Fruit fly (Drosophila melanogaster) whole organism, embryonic: Measurements from ENCODE around the gene CG33934.

Experiments used
- CG10959 ChIP-seq: fragments of 200-800 bp; sonication (Bioruptor generic); IDR thresholded peaks from 2 replicates; pipeline ENCODE4 v1.3.6; 2022; ENCODE audit warnings: missing biosample characterization, missing genetic modification characterization
- CG13123 ChIP-seq: fragments of 200-800 bp; sonication (Bioruptor generic); optimal IDR thresholded peaks from 2 replicates; lab custom pipeline; 2016; ENCODE audit warnings: missing biosample characterization, missing genetic modification characterization
- CG14014 ChIP-seq: fragments of 200-800 bp; sonication (Bioruptor generic); IDR thresholded peaks from 2 replicates; pipeline ENCODE4 v1.3.6; 2022; ENCODE audit warnings: missing biosample characterization, missing genetic modification characterization
- CG14441 ChIP-seq: fragments of 200-800 bp; sonication (Bioruptor generic); IDR thresholded peaks from 2 replicates; pipeline ENCODE4 v1.3.6; 2022; ENCODE audit warnings: missing biosample characterization, missing genetic modification characterization
- CG14860 ChIP-seq: fragments of 200-800 bp; sonication (Bioruptor generic); IDR thresholded peaks from 3 replicates; pipeline ENCODE4 v1.3.6; 2022; ENCODE audit warnings: missing biosample characterization, missing genetic modification characterization; ENCODE audit not compliant: partially characterized antibody
- CG15073 ChIP-seq: fragments of 200-800 bp; sonication (Bioruptor generic); optimal IDR thresholded peaks from 2 replicates; lab custom pipeline; 2016; ENCODE audit warnings: missing biosample characterization, missing genetic modification characterization
- CG1602 ChIP-seq: fragments of 200-800 bp; sonication (Bioruptor generic); optimal IDR thresholded peaks from 3 replicates; lab custom pipeline; 2016; ENCODE audit warnings: missing biosample characterization, missing genetic modification characterization
- CG16813 ChIP-seq: fragments of 200-800 bp; sonication (Bioruptor generic); IDR thresholded peaks from 3 replicates; pipeline ENCODE4 v1.3.6; 2022; ENCODE audit warnings: missing biosample characterization, missing genetic modification characterization; ENCODE audit not compliant: partially characterized antibody
- CG17568 ChIP-seq: fragments of 200-800 bp; sonication (Bioruptor generic); optimal IDR thresholded peaks from 2 replicates; lab custom pipeline; 2018; ENCODE audit warnings: missing biosample characterization, mild to moderate bottlenecking, missing genetic modification characterization, moderate library complexity
- CG18011 ChIP-seq: fragments of 200-800 bp; sonication (Bioruptor generic); optimal IDR thresholded peaks from 2 replicates; lab custom pipeline; 2017; ENCODE audit warnings: missing biosample characterization, missing genetic modification characterization, mild to moderate bottlenecking, moderate library complexity, missing genotype
- CG2120 ChIP-seq: fragments of 200-800 bp; sonication (Bioruptor generic); optimal IDR thresholded peaks from 3 replicates; lab custom pipeline; 2016; ENCODE audit warnings: missing biosample characterization, missing genetic modification characterization
- CG2875 ChIP-seq: fragments of 200-800 bp; sonication (Bioruptor generic); optimal IDR thresholded peaks from 2 replicates; lab custom pipeline; 2017; ENCODE audit warnings: missing biosample characterization, mild to moderate bottlenecking, missing genetic modification characterization, missing genetic modification reagents
- CG2889 ChIP-seq: fragments of 200-800 bp; sonication (Bioruptor generic); IDR thresholded peaks from 3 replicates; pipeline ENCODE4 v1.3.6; 2022; ENCODE audit warnings: missing biosample characterization, missing genetic modification characterization
- CG34224 ChIP-seq: fragments of 200-800 bp; sonication (Bioruptor generic); IDR thresholded peaks from 3 replicates; pipeline ENCODE4 v1.3.6; 2022; ENCODE audit warnings: missing biosample characterization, missing genetic modification characterization; ENCODE audit not compliant: partially characterized antibody
- CG3726 ChIP-seq: fragments of 200-800 bp; sonication (Bioruptor generic); IDR thresholded peaks from 3 replicates; pipeline ENCODE4, ENCODE4 v1.3.6; 2022; ENCODE audit warnings: missing biosample characterization, missing genetic modification characterization
- CG3847 ChIP-seq: fragments of 200-800 bp; sonication (Bioruptor generic); IDR thresholded peaks from 2 replicates; pipeline ENCODE4 v1.3.6; 2022; ENCODE audit warnings: missing biosample characterization, missing genetic modification characterization
- CG4707 ChIP-seq: fragments of 200-800 bp; sonication (Bioruptor generic); optimal IDR thresholded peaks from 2 replicates; lab custom pipeline; 2018; ENCODE audit warnings: missing biosample characterization, mild to moderate bottlenecking, missing genetic modification characterization, moderate library complexity
- CG4730 ChIP-seq: fragments of 200-800 bp; sonication (Bioruptor generic); IDR thresholded peaks from 2 replicates; pipeline ENCODE4 v1.3.6; 2022; ENCODE audit warnings: missing biosample characterization, missing genetic modification characterization
- CG4820 ChIP-seq: fragments of 200-800 bp; sonication (Bioruptor generic); optimal IDR thresholded peaks from 3 replicates; lab custom pipeline; 2016; ENCODE audit warnings: missing biosample characterization, missing genetic modification characterization
- CG6175 ChIP-seq: fragments of 200-800 bp; sonication (Bioruptor generic); IDR thresholded peaks from 3 replicates; pipeline ENCODE4 v1.3.6; 2022; ENCODE audit warnings: missing biosample characterization, missing genetic modification characterization
- CG7745 ChIP-seq: fragments of 200-800 bp; sonication (Bioruptor generic); optimal IDR thresholded peaks from 2 replicates; lab custom pipeline; 2018; ENCODE audit warnings: missing biosample characterization, mild to moderate bottlenecking, missing genetic modification characterization, moderate library complexity
- CG8478 ChIP-seq: fragments of >200 bp; optimal IDR thresholded peaks from 2 replicates; lab custom pipeline; 2018
- CG9215 ChIP-seq: fragments of 200-800 bp; sonication (Bioruptor generic); IDR thresholded peaks from 2 replicates; pipeline ENCODE4 v1.3.6; 2022; ENCODE audit warnings: missing biosample characterization, missing genetic modification characterization
- Dip3 ChIP-seq: fragments of 200-800 bp; sonication (Bioruptor generic); optimal IDR thresholded peaks from 3 replicates; lab custom pipeline; 2016; ENCODE audit warnings: missing biosample characterization, missing genetic modification characterization
- Doc2 ChIP-seq: fragments of 200-800 bp; sonication (Bioruptor generic); IDR thresholded peaks from 2 replicates; pipeline ENCODE4 v1.3.6; 2022; ENCODE audit warnings: missing biosample characterization, missing genetic modification characterization
- Doc3 ChIP-seq: fragments of 200-800 bp; sonication (Bioruptor generic); IDR thresholded peaks from 3 replicates; pipeline ENCODE4 v1.3.6; 2022; ENCODE audit warnings: missing biosample characterization, missing genetic modification characterization; ENCODE audit not compliant: partially characterized antibody
- Dref ChIP-seq: fragments of 200-800 bp; sonication (Bioruptor generic); IDR thresholded peaks from 2 replicates; pipeline ENCODE4 v1.3.6; 2022; ENCODE audit warnings: missing biosample characterization, missing genetic modification characterization
- Ets65A ChIP-seq: fragments of 200-800 bp; sonication (Bioruptor generic); peaks from one replicate; lab custom pipeline; 2016; ENCODE audit warnings: missing biosample characterization, missing genetic modification characterization
- Fer3 ChIP-seq: fragments of 200-800 bp; sonication (Bioruptor generic); optimal IDR thresholded peaks from 2 replicates; lab custom pipeline; 2018; ENCODE audit warnings: missing biosample characterization, mild to moderate bottlenecking, missing genetic modification characterization, moderate library complexity
- HLHmδ ChIP-seq: fragments of 200-800 bp; sonication (Bioruptor generic); optimal IDR thresholded peaks from 2 replicates; lab custom pipeline; 2018; ENCODE audit warnings: missing biosample characterization, mild to moderate bottlenecking, missing genetic modification characterization, moderate library complexity
- Lim3 ChIP-seq: fragments of 200-800 bp; sonication (Bioruptor generic); IDR thresholded peaks from 2 replicates; pipeline ENCODE4 v1.3.6; 2022; ENCODE audit warnings: missing biosample characterization, missing genetic modification characterization
- Mes4 ChIP-seq: fragments of 200-800 bp; sonication (Bioruptor generic); optimal IDR thresholded peaks from 2 replicates; lab custom pipeline; 2016; ENCODE audit warnings: missing biosample characterization, missing genetic modification characterization
- NK7.1 ChIP-seq: fragments of 200-800 bp; sonication (Bioruptor generic); optimal IDR thresholded peaks from 3 replicates; lab custom pipeline; 2016; ENCODE audit warnings: missing biosample characterization, missing genetic modification characterization
- Pdp1 ChIP-seq, 2 experiments: fragments of 200-800 bp; sonication (Bioruptor generic); optimal IDR thresholded peaks; 3 replicates each; lab custom pipeline; 2016; ENCODE audit warnings: missing biosample characterization in 2 of 2, missing genetic modification characterization in 2 of 2, mild to moderate bottlenecking in 1 of 2, moderate library complexity in 1 of 2
- Sin3A ChIP-seq: fragments of >200 bp; optimal IDR thresholded peaks from 2 replicates; lab custom pipeline; 2018
- Usf ChIP-seq: fragments of 200-800 bp; sonication (Bioruptor generic); optimal IDR thresholded peaks from 2 replicates; lab custom pipeline; 2017; ENCODE audit warnings: missing genotype, missing biosample characterization, missing genetic modification characterization
- aop ChIP-seq: fragments of 200-800 bp; sonication (Bioruptor generic); IDR thresholded peaks from 2 replicates; pipeline ENCODE4 v1.3.6; 2022; ENCODE audit warnings: missing biosample characterization, missing genetic modification characterization
- dimm ChIP-seq: fragments of 200-800 bp; sonication (Bioruptor generic); IDR thresholded peaks from 2 replicates; pipeline ENCODE4 v1.3.6; 2022; ENCODE audit warnings: missing biosample characterization, missing genetic modification characterization
- her ChIP-seq: fragments of 200-800 bp; sonication (Bioruptor generic); optimal IDR thresholded peaks from 2 replicates; lab custom pipeline; 2016; ENCODE audit warnings: missing biosample characterization, missing genetic modification characterization
- kay ChIP-seq: fragments of 200-800 bp; sonication (Bioruptor generic); optimal IDR thresholded peaks from 2 replicates; lab custom pipeline; 2016; ENCODE audit warnings: missing biosample characterization, missing genetic modification characterization
- lilli ChIP-seq: fragments of 200-800 bp; sonication (Bioruptor generic); optimal IDR thresholded peaks from 3 replicates; lab custom pipeline; 2016; ENCODE audit warnings: missing biosample characterization, missing genetic modification characterization
- odd ChIP-seq: fragments of 200-800 bp; sonication (Bioruptor generic); optimal IDR thresholded peaks from 2 replicates; lab custom pipeline; 2017; ENCODE audit warnings: missing biosample characterization, mild to moderate bottlenecking, missing genetic modification characterization
- phol ChIP-seq: fragments of 200-800 bp; sonication (Bioruptor generic); optimal IDR thresholded peaks from 3 replicates; lab custom pipeline; 2018; ENCODE audit warnings: missing biosample characterization, mild to moderate bottlenecking, missing genetic modification characterization, moderate library complexity
- scrt ChIP-seq: fragments of 200-800 bp; sonication (Bioruptor generic); optimal IDR thresholded peaks from 2 replicates; lab custom pipeline; 2018; ENCODE audit warnings: missing biosample characterization, mild to moderate bottlenecking, missing genetic modification characterization, moderate library complexity
- sim ChIP-seq: fragments of 200-800 bp; sonication (Bioruptor generic); IDR thresholded peaks from 2 replicates; pipeline ENCODE4 v1.3.6; 2022; ENCODE audit warnings: missing biosample characterization, missing genetic modification characterization
- sisA ChIP-seq: fragments of 200-800 bp; sonication (Bioruptor generic); IDR thresholded peaks from 2 replicates; pipeline ENCODE4 v1.3.6; 2022; ENCODE audit warnings: missing biosample characterization, missing genetic modification characterization
- ssp ChIP-seq: fragments of 200-800 bp; sonication (Bioruptor generic); IDR thresholded peaks from 2 replicates; pipeline ENCODE4 v1.3.6; 2022; ENCODE audit warnings: missing biosample characterization, missing genetic modification characterization
- tap ChIP-seq: fragments of 200-800 bp; optimal IDR thresholded peaks from 3 replicates; lab custom pipeline; 2019; ENCODE audit warnings: missing biosample characterization, mild to moderate bottlenecking, missing genetic modification characterization, moderate library complexity
- tio ChIP-seq: fragments of 200-800 bp; sonication (Bioruptor generic); optimal IDR thresholded peaks from 2 replicates; lab custom pipeline; 2017; ENCODE audit warnings: missing biosample characterization, missing genetic modification characterization, inconsistent platforms
- trem ChIP-seq: fragments of 200-800 bp; optimal IDR thresholded peaks from 3 replicates; lab custom pipeline; 2019; ENCODE audit warnings: missing biosample characterization, mild to moderate bottlenecking, missing genetic modification characterization, moderate library complexity
- ttk ChIP-seq: fragments of 200-800 bp; sonication (Bioruptor generic); IDR thresholded peaks from 2 replicates; pipeline ENCODE4 v2.1.2; 2022; ENCODE audit warnings: missing biosample characterization, missing genetic modification characterization
- zen2 ChIP-seq: fragments of 200-800 bp; sonication (Bioruptor generic); IDR thresholded peaks from 3 replicates; pipeline ENCODE4 v1.3.6; 2022; ENCODE audit warnings: missing biosample characterization, missing genetic modification characterization; ENCODE audit not compliant: partially characterized antibody

The CG33934 gene

dm6 chr3R:19999474-19999873, 43.1 kb upstream of the CG33934 start (continued):
- TF ChIP-seq CG3726 (GFP tag; lab: Robert Waterston, UW) (peak; percentile 47; the same call in 1 of the 3 replicates), lilli (GFP tag; lab: Kevin White, UChicago) (peak; percentile 48), CG14860 (GFP tag; lab: Robert Waterston, UW) (no peak), CG17568 (GFP tag; lab: Kevin White, UChicago) (peak; percentile 18), CG2875 (peak; percentile 61), CG8478 (no peak), her (GFP tag; lab: Kevin White, UChicago) (no peak), HLHmδ (no peak), CG6175 (GFP tag; lab: Robert Waterston, UW) (0 out of 3 replicates have a peak, but pooled peaks have one; percentile 15), tap (tag; lab: Kevin White, UChicago) (peak; percentile 91), CG1602 (GFP tag; lab: Kevin White, UChicago) (peak; percentile 61), CG15073 (peak; percentile 21), CG4820 (peak; percentile 40), CG4730 (peak; percentile 77), zen2 (GFP tag; lab: Robert Waterston, UW) (no peak), odd (GFP tag; lab: Kevin White, UChicago) (peak; percentile 57), kay (no peak), Pdp1 (GFP tag; optimal IDR thresholded peaks at IDR 0.05; lab: Kevin White, UChicago) (peak in 1 of 2 experiments; percentile 26), Doc3 (no peak), sim (GFP tag; lab: Robert Waterston, UW) (peak; percentile 71), CG34224 (GFP tag; lab: Robert Waterston, UW) (no peak), scrt (GFP tag; lab: Kevin White, UChicago) (peak; percentile 57), CG13123 (GFP tag; lab: Kevin White, UChicago) (peak; percentile 21), Dip3 (GFP tag; lab: Kevin White, UChicago) (no peak), Mes4 (GFP tag; lab: Kevin White, UChicago) (no peak), CG10959 (GFP tag; lab: Robert Waterston, UW) (peak; percentile 62), CG9215 (GFP tag; lab: Robert Waterston, UW) (no peak; the same call in 1 of the 2 replicates), ssp (GFP tag; lab: Robert Waterston, UW) (peak; percentile 69), tio (GFP tag; lab: Kevin White, UChicago) (peak; percentile 59), CG3847 (GFP tag; lab: Robert Waterston, UW) (peak; percentile 64), sisA (GFP tag; lab: Robert Waterston, UW) (peak; percentile 77), Lim3 (GFP tag; lab: Robert Waterston, UW) (peak; percentile 50; the same call in 1 of the 2 replicates), Doc2 (no peak), Ets65A (GFP tag; lab: Kevin White, UChicago) (no peak), CG14014 (GFP tag; lab: Robert Waterston, UW) (peak; percentile 78), phol (tag; lab: Kevin White, UChicago) (peak; percentile 84), CG7745 (tag; lab: Kevin White, UChicago) (peak; percentile 62), NK7.1 (GFP tag; lab: Kevin White, UChicago) (no peak), CG14441 (peak; percentile 66; the same call in 1 of the 2 replicates), CG16813 (no peak), CG18011 (GFP tag; lab: Kevin White, UChicago) (peak; percentile 12), Usf (peak; percentile 10), dimm (no peak), CG2120 (GFP tag; lab: Kevin White, UChicago) (peak; percentile 63), CG2889 (GFP tag; lab: Robert Waterston, UW) (peak; percentile 48; the same call in 1 of the 3 replicates), Dref (GFP tag; lab: Robert Waterston, UW) (no peak), ttk (GFP tag; lab: Robert Waterston, UW) (peak; percentile 83), trem (tag; lab: Kevin White, UChicago) (peak; percentile 71), CG4707 (GFP tag; lab: Kevin White, UChicago) (peak; percentile 53), aop (GFP tag; lab: Robert Waterston, UW) (no peak), Sin3A (lab: Kevin White, UChicago) (no peak), Fer3 (tag; lab: Kevin White, UChicago) (peak; percentile 84)
